Worm (Caenorhabditis elegans): ENCODE results near the gene mars-1.

ce11 chrIV:11602498-11603068 is 32.7 kb downstream of the mars-1 start, which contains the start of gene rps-11:
- TF ChIP-seq dao-5 (tag; optimal IDR thresholded peaks at IDR 0.05) (no peak), him-1 (tag; optimal IDR thresholded peaks at IDR 0.05) (no peak), W03F9.2 (tag; optimal IDR thresholded peaks at IDR 0.05) (no peak)
